Worm (Caenorhabditis elegans): ENCODE data around the gene F53F4.4.

- TF ChIP-seq lsy-2 (tag; optimal IDR thresholded peaks at IDR 0.05), result no peak
- no peak for TF ChIP-seq unc-62 (GFP tag; optimal IDR thresholded peaks at IDR 0.05)
- TF ChIP-seq ces-1 (GFP tag; optimal IDR thresholded peaks at IDR 0.05), result no peak
- no peak for TF ChIP-seq unc-39 (tag; optimal IDR thresholded peaks at IDR 0.05)
- no peak for TF ChIP-seq nhr-76 (tag; optimal IDR thresholded peaks at IDR 0.05)
- TF ChIP-seq sem-2 (GFP tag; optimal IDR thresholded peaks at IDR 0.05), result no peak
- no peak for TF ChIP-seq pha-4 (tag; optimal IDR thresholded peaks at IDR 0.05)
- TF ChIP-seq ztf-11 (tag; optimal IDR thresholded peaks at IDR 0.05), result no peak
Observed at ce11 chrV:13634149-13634548, 41.0 kb downstream of the F53F4.4 start, which contains the start of gene H37A05.2.

Data from whole organism, mixed stage, embryonic.